Worm (Caenorhabditis elegans): Measurements from ENCODE around the gene famk-1.

famk-1 gene

ce11 chrX:15173303-15173904, 39.7 kb downstream of the famk-1 start, which contains the start of gene ucr-2.2 (continued):
- peak; percentile 27 for TF ChIP-seq sox-4 (tag; optimal IDR thresholded peaks at IDR 0.05)
- peak; percentile 81 for TF ChIP-seq irx-1 (tag; optimal IDR thresholded peaks at IDR 0.05)
- no peak for TF ChIP-seq zag-1 (tag; optimal IDR thresholded peaks at IDR 0.05)
- TF ChIP-seq grh-1 (GFP tag; IDR thresholded peaks at IDR 0.05) = peak; percentile 80
- peak; percentile 76 for TF ChIP-seq lin-39 (tag; optimal IDR thresholded peaks at IDR 0.05)
- TF ChIP-seq fkh-4 (tag; optimal IDR thresholded peaks at IDR 0.05; ENCODE audit: borderline replicate concordance) = no peak
- TF ChIP-seq unc-86 (tag; optimal IDR thresholded peaks at IDR 0.05) = peak; percentile 67
- TF ChIP-seq ama-1 (optimal IDR thresholded peaks at IDR 0.05) = peak; percentile 4
- peak; percentile 19 for TF ChIP-seq jun-1 (tag; optimal IDR thresholded peaks at IDR 0.05)
- peak; percentile 76 for TF ChIP-seq blmp-1 (tag; optimal IDR thresholded peaks at IDR 0.05)
- TF ChIP-seq ceh-8 (GFP tag; optimal IDR thresholded peaks at IDR 0.05) = peak; percentile 43
- no peak for TF ChIP-seq Y116A8C.19 (tag; optimal IDR thresholded peaks at IDR 0.05; ENCODE audit: borderline replicate concordance)
- TF ChIP-seq sptf-1 (tag; optimal IDR thresholded peaks at IDR 0.05) = no peak
- TF ChIP-seq rnt-1 (tag; optimal IDR thresholded peaks at IDR 0.05) = peak; percentile 91
- TF ChIP-seq hlh-4 (tag; optimal IDR thresholded peaks at IDR 0.05) = no peak
- peak; percentile 78 for TF ChIP-seq egl-13 (tag; optimal IDR thresholded peaks at IDR 0.05)
- TF ChIP-seq nhr-77 (tag; optimal IDR thresholded peaks at IDR 0.05) = peak; percentile 57
- no peak for TF ChIP-seq hlh-17 (GFP tag; optimal IDR thresholded peaks at IDR 0.05; ENCODE audit: borderline replicate concordance)
- TF ChIP-seq C04F5.9 (tag; optimal IDR thresholded peaks at IDR 0.05) = peak; percentile 56
- peak; percentile 87 for TF ChIP-seq nhr-19 (GFP tag; conservative IDR thresholded peaks at IDR 0.05)
- TF ChIP-seq hpl-2 (GFP tag; optimal IDR thresholded peaks at IDR 0.05) = no peak
- TF ChIP-seq isw-1 (GFP tag; IDR thresholded peaks at IDR 0.05) = peak; percentile 49
- TF ChIP-seq egl-27 (tag; optimal IDR thresholded peaks at IDR 0.05) = no peak
- peak; percentile 65 for TF ChIP-seq zip-4 (GFP tag; optimal IDR thresholded peaks at IDR 0.05)
- peak; percentile 69 for TF ChIP-seq ceh-88 (GFP tag; IDR thresholded peaks at IDR 0.05)
- peak; percentile 72 to 89 for TF ChIP-seq lin-35 (GFP tag; optimal IDR thresholded peaks at IDR 0.05)
- TF ChIP-seq efl-1 (optimal IDR thresholded peaks at IDR 0.05) = peak; percentile 67 to 71
- TF ChIP-seq efl-1 (GFP tag; optimal IDR thresholded peaks at IDR 0.05 in 1 of 2) = peak; percentile 64 to 97
- peak; percentile 24 for TF ChIP-seq F16B12.6 (tag; optimal IDR thresholded peaks at IDR 0.05)
- peak; percentile 91 for TF ChIP-seq snu-23 (GFP tag; optimal IDR thresholded peaks at IDR 0.05)
- TF ChIP-seq lir-3 (tag; optimal IDR thresholded peaks at IDR 0.05; ENCODE audit: poor library complexity) = no peak
- peak; percentile 69 for TF ChIP-seq elt-2 (tag; optimal IDR thresholded peaks at IDR 0.05)
- peak in 1 of 2 experiments; percentile 66 for TF ChIP-seq ztf-11 (tag; optimal IDR thresholded peaks at IDR 0.05)
- no peak for TF ChIP-seq vab-15 (tag; optimal IDR thresholded peaks at IDR 0.05)
- TF ChIP-seq ceh-63 (GFP tag; optimal IDR thresholded peaks at IDR 0.05) = no peak

DNA sequence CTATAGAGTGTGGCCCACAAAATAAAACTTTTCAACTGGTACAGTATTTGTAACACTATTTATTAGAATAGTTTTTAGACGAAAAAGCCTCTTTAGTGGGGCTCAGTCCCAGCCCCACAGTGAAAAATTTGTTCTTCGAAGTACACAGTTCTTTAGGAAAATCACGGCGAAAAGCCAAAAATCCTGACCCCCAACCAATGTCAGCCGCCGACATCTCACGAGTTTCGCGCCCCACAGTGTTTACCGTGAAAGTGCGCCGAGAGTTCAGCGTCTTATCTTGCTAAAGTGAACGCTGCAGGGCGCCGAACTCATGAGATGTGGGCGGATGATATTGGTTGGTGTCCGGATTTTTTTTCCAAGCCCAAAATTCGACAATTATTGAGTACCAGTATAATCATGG, 42.1 kb downstream of the famk-1 start:
- TF ChIP-seq tlp-1 (tag; optimal IDR thresholded peaks at IDR 0.05) = no peak
- no peak for TF ChIP-seq Y116A8C.19 (tag; optimal IDR thresholded peaks at IDR 0.05; ENCODE audit: borderline replicate concordance)
- TF ChIP-seq sptf-1 (tag; optimal IDR thresholded peaks at IDR 0.05) = no peak
- TF ChIP-seq nhr-76 (tag; optimal IDR thresholded peaks at IDR 0.05) = no peak
- no peak for TF ChIP-seq pax-3 (tag; optimal IDR thresholded peaks at IDR 0.05)
- TF ChIP-seq elt-2 (tag; optimal IDR thresholded peaks at IDR 0.05) = peak; percentile 13
- TF ChIP-seq snpc-4 (tag; optimal IDR thresholded peaks at IDR 0.05) = peak; percentile 87
- TF ChIP-seq skn-1 (tag; optimal IDR thresholded peaks at IDR 0.05) = no peak

DNA sequence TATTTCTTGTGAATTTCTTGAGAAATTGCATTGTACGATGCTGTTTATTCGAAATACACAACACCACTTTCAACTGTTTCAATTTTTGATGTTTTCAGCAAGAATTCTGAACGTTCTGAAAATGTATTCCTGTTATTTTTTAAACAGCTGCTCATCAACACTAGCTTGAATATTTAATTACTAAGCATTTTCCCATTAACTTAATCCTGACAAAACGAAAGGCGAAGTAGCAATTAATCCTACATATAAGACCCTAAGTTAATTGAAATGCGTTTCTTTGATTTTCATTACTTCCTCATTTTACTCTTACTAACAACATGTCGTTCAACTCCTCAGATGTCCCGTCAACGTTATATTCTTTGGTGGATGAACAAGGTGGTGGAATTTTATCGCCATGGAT, 44.6 kb downstream of the famk-1 start, which contains the start of gene ocr-3:
TSS of gene ocr-3 (plus strand) at position 301 of the 400 bp plus-strand sequence.
- no peak for TF ChIP-seq hlh-17 (GFP tag; optimal IDR thresholded peaks at IDR 0.05; ENCODE audit: borderline replicate concordance)
- TF ChIP-seq skn-1 (tag; optimal IDR thresholded peaks at IDR 0.05) = no peak
- TF ChIP-seq nhr-85 (tag) = peak; percentile 26
- no peak for TF ChIP-seq C34B4.2 (tag; optimal IDR thresholded peaks at IDR 0.05)

All from whole organism, L1 larva.